Worm (Caenorhabditis elegans) whole organism, dauer: ENCODE results near the gene srv-31.
"Not testable (repeated sequence)": the region's sequence is repeated elsewhere in the genome, so short reads cannot be mapped to it uniquely, and the experiment has no call there.

ENCODE experiments used
- unc-62 ChIP-seq: sonication (generic microtip); optimal IDR thresholded peaks from 2 replicates; lab custom pipeline; 2017; ENCODE audit warnings: missing biosample characterization, missing genetic modification reagents, missing genetic modification characterization

srv-31 gene

DNA sequence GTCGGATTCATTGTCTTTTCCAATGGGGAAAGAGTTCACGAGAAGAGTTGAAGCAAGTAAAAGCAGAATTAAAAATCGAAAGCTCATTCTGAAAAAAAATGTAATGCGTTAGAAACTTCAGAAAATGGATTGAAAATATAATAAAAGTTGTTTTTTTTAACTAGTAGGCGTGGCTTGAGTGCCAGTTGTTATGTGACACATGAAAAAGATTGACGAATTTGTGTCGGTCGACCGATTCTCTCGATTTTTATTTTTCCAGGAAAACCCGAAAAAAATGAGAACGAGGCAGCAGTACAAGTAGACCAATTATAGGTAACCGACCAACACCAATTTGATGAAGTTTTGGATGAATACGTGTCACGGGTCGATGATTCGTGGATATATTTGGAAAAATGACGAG, 12.1 kb downstream of the srv-31 start, which contains the start of gene nlp-16:
nlp-16 (minus strand) TSS at position 101 of the 400 bp plus-strand sequence.
- no peak for TF ChIP-seq unc-62 (GFP tag; lab: Kevin White, UChicago)

DNA sequence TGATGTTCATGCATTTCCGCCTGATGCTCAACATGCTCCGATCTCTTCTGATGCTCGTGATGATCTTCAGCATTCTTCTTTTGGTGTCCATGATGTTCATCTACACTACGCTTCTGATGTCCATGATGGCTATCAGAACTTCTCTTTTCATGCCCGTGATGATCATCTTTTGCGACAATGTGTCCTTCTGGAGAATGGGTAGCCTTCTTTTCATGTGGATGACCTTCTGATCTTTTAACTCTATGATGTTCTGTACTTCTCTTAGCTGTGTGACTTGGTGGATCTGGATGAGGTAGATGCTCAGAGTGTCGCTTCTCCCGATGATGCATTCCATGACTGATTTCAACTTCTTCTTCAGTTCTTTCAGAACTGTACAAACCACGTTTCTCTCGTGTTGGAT, 12.9 kb downstream of the srv-31 start:
- no peak for TF ChIP-seq unc-62 (GFP tag; lab: Kevin White, UChicago)

DNA sequence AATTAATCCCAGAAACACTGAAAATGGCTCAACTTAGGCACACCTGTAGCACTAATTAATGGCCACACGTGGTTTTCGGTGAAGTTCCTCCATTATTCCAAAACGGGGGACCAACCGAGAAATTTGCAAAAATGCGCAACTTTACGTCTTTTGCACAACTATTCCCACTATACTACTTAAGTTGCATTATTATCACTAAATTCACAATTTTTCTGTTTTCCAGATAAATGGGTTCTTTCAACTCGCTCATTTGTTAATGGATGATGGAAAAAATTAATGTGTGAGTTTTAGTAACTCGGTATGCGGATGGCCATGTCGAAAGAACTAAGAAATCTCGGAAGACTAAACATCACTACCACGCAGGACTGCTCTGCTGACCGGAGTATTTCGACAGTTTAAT, 17.2 kb downstream of the srv-31 start, which contains the start of gene T13A10.64:
T13A10.64 (plus strand) TSS at position 301 of the 400 bp plus-strand sequence.
- no peak for TF ChIP-seq unc-62 (GFP tag; lab: Kevin White, UChicago)

DNA sequence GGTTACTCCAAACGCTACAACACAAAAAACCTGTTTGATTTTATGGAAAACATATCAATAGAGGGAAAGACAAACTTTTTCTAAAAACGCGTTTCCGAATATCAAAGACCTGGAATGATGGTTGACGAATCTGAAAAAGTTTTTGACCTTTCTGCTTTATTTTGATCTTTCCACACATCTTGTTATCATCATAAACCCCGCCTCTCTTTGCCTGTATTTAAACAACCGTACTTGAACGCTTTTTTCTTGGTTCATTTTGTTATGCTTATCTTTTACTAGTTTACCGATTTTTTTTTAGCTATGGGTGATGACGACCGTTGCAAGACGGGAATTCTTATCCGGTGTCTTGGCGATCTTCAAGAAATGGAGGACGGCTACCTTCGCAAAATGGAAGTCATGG, 18.8 kb downstream of the srv-31 start, which contains the start of gene T13A10.2:
T13A10.2 (plus strand) TSS at position 301 of the 400 bp plus-strand sequence.
- not testable (repeated sequence) for TF ChIP-seq unc-62 (GFP tag; lab: Kevin White, UChicago)

DNA sequence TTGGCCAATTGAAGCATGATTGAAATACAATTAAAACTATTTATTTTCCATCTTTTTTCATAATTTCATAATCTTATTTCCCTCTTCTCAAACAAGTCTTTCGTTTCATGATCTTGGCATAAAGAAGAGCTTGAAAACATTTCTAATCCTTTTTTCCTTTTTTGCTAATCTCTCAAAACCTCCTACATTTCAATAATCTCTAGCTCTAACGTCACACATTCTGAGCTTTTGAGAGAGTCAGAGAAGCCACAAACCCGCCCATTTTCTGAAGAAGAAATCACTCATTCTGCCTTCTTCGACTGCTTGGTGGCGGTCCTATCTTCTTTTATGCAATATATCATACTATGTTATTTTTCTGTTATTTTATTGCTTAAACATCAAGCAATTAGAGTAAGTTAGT, 22.2 kb downstream of the srv-31 start, which contains the start of gene F58F9.1:
F58F9.1 (plus strand) TSS at position 251 of the 400 bp plus-strand sequence.
- TF ChIP-seq unc-62 (GFP tag; lab: Kevin White, UChicago): no peak

DNA sequence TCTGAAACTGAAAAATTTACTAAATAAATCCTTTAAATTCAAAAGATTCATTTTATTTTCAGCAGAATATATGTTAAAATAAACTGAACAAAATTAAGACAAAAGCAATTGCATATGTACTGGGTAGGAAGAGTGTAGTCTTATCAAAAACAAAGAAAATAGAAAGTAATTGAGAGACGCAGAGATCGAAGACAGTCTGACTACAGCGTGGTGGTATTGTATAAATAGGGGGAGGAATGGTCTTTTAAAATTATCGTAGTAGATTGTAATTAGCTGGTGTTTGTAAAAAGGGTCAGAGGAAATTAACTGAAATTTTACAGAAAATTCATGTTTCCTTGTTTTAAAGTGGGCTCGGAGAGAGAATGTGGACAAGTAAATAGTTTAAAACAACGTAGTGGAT, 23.3 kb downstream of the srv-31 start, which contains the start of gene acox-3:
acox-3 (minus strand) TSS at position 7 of the 400 bp plus-strand sequence.
- TF ChIP-seq unc-62 (GFP tag; lab: Kevin White, UChicago): no peak

DNA sequence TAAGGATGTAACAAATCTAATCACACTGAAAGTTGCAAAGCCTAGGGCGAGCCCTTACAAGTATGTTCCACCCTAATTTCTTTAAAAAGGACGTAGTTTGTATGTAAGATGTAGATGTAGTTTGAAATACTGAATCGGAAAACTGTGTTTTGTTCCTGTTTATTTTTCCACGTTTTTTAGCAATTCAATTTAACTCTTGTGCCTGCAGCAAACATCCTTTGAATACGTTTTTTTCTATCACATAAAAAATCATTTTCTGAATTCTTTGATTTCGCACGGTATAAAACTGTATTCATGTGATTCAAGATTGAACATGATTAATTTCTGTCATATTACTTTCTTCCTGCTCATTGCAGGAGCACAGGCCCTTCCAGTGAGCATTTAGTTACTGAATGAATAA, 31.8 kb downstream of the srv-31 start, which contains the start of gene F58F9.9:
F58F9.9 (plus strand) TSS at position 301 of the 400 bp plus-strand sequence.
- no peak for TF ChIP-seq unc-62 (GFP tag; lab: Kevin White, UChicago)

DNA sequence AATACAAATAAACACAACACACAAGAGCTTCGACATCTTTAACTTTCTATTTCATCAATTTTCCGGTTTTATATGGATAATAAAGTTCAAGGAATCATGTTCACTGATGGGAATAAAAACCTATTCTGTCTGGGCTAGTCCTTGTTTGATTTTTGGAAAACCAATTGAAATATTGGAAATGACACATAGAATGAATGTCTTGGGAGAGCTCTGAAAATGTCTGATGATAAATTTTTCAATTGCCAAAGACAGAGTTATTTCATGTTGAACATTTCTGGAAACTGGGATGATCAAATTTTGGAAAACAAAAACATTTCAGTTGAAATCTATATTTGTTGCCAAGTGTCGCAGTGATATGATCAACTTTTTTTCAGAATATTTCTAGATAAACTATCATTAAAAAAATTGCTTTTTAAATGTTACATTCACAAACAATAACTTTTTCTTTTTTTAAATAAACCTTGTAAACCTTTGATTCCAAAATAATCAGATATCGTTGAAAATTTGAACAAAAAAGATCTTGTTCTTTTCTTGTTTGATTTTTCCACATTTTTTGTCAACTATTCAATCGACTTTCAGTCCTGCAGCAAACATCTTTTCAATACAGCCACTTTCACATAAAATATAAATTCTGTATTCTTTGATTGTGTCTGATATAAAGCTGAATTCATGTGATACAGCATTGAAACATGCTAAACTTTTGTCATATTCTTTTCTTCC, 34.2 kb downstream of the srv-31 start, which contains the start of the genes F58F9.6 and F58F9.8:
F58F9.6 (minus strand) TSS at position 101 of the 720 bp plus-strand sequence.
F58F9.8 (plus strand) TSS at position 670 of the 720 bp plus-strand sequence.
- no peak for TF ChIP-seq unc-62 (GFP tag; lab: Kevin White, UChicago)

DNA sequence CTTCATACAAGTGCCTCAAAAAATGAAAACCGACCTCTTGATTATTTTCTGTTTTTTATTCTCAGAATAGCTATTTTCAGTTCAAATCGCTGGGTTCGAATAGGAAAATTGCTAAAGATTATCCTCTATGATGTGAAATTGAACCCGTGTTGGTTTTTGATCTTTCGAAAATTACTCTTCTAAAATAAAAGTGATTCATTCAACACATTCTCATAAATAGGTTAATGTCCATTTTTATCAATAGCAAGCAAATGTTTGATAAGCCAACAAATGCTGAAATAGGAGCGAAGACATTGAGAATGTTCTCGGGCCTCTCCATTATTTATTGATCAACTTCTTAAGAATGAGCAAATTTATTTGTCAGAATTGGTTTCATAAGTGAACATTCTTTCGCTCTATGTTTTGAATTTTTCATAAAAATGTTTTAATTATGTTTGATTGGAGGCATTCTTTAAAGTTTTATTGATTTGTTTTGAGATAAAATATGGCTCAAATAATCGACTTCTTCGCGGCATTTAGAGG, 39.0 kb downstream of the srv-31 start, which contains the start of gene F58F9.3:
F58F9.3 (plus strand) TSS at position 472 of the 522 bp plus-strand sequence.
- TF ChIP-seq unc-62 (GFP tag; lab: Kevin White, UChicago): no peak

DNA sequence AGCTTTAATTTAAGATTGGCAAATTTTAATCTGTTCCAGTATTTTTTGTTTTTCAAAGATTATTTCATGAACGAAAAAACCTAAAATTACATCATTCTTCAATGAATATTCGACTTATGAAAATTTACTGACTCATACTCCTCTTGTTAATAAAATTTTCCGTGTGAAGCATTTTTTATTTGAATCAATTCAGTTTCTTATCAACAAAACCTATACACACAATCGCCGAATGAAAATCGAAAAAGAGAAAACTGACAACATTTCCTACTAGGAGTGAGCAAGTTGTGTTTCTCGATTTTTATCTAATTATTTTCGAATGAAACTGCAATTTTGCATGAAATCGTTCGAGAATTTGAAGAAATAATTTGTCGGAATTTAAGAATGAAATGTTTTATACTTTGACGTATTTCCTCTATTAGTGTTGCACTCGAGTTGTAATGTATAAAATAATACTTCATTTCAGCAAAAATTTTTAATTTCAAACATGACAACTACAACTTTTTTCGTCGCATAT, 41.2 kb downstream of the srv-31 start, which contains the start of gene F58F9.4:
F58F9.4 (plus strand) TSS at position 464 of the 514 bp plus-strand sequence.
- TF ChIP-seq unc-62 (GFP tag; lab: Kevin White, UChicago): no peak

DNA sequence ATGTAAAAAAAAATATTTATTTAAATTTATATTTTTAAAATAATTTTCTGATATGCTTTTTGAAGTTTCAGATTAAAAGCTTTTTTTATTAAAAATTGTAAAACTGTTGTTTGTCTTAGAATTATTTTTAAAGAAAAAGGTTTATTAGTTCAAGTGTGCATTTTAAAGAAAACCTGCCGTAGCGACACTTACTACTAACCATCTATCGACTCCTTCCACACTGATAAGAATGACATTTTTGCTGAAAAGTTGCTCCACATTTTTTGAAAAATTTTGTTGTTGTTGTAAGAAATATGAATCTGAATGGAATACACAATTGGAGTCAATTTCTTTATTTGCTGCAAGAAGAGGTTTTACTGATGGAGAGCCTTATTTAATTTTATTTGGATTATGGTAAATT, 43.8 kb downstream of the srv-31 start, which contains the start of gene C49A9.1:
C49A9.1 (plus strand) TSS at position 217 of the 400 bp plus-strand sequence.
- TF ChIP-seq unc-62 (GFP tag; lab: Kevin White, UChicago): no peak

DNA sequence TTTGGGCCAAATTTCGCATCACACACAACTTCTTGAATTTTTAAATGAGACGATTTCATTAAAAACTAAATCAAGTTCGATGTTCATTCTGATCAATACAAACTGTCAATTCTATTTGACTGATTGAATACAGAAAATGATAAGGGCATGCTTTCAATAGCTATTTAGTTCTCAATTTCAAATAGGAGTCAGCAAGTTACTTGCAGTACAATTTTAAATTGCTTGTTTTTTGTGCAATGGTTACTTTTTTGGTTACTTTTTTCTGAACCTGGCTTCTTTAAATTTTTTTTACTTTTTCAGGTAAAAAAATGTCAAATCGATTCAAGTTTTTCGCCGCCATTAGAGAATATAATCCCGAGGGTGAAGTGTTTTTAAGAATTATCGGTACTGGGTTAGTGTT, 46.7 kb downstream of the srv-31 start, which contains the start of gene C49A9.2:
C49A9.2 (plus strand) TSS at position 301 of the 400 bp plus-strand sequence.
- TF ChIP-seq unc-62 (GFP tag; lab: Kevin White, UChicago): no peak

DNA sequence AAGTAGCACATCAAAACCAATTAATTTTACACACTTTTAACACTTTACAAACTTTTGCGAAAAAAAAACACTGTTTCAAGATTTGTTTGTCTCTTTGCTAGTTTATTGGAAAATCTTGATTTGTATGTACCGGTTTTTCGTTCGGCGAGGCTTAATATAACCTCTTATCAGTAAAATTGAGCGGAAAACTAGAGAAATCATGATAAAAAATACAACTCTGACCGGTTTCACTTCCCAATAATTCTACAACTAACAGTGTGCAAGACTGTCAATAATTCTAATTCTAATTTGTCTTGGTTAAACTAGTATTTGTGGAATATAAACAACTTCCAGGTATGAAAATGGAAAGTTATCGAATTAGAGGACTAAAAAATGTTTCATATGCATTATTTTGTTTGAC, 49.9 kb downstream of the srv-31 start, which contains the start of gene C49A9.3:
C49A9.3 (plus strand) TSS at position 212 of the 400 bp plus-strand sequence.
- no peak for TF ChIP-seq unc-62 (GFP tag; lab: Kevin White, UChicago)
